Fruit fly (Drosophila melanogaster): ENCODE measurements around the gene nmd.

The nmd gene

DNA sequence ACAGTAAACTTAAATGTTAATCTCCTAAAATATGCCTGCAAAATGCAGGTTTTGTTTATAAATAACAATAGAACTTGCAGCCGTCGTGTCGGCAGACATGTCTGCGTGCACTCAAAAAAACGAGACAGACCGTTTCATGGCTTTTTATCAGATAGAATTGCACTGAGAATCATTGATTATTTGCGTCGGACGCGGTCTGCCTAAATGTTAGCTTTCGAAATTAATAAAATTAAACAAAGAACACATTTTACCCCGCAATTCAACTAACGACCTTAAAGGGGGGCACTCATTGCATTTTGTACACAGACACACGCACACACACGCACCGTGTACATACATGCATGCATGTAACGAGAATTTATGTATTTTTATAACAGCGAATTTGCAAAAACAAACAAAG, 26.9 kb downstream of the nmd start (continued):
- TF ChIP-seq CG2889 (GFP tag; IDR thresholded peaks at IDR 0.05): no peak
- no peak for TF ChIP-seq CG1024 (GFP tag; IDR thresholded peaks at IDR 0.05)
- TF ChIP-seq CG2120 (GFP tag; optimal IDR thresholded peaks at IDR 0.05): no peak
- no peak for TF ChIP-seq Hey (tag; optimal IDR thresholded peaks at IDR 0.05)
- no peak for TF ChIP-seq CG2116 (GFP tag; optimal IDR thresholded peaks at IDR 0.05)
- TF ChIP-seq CG3407 (GFP tag; optimal IDR thresholded peaks at IDR 0.05): peak; percentile 18
- TF ChIP-seq CG6175 (GFP tag; IDR thresholded peaks at IDR 0.05): no peak
- TF ChIP-seq bbx (GFP tag; IDR thresholded peaks at IDR 0.05; ENCODE audit: partially characterized antibody): no peak
- TF ChIP-seq sim (GFP tag; IDR thresholded peaks at IDR 0.05): peak; percentile 43; the same call in 1 of the 2 replicates
- peak; percentile 23 for TF ChIP-seq Camta (GFP tag; optimal IDR thresholded peaks at IDR 0.05)
- TF ChIP-seq hkb (optimal IDR thresholded peaks at IDR 0.05): no peak
- no peak for TF ChIP-seq hkb (GFP tag; IDR thresholded peaks at IDR 0.05)
- peak; percentile 39 for TF ChIP-seq Xbp1 (GFP tag; optimal IDR thresholded peaks at IDR 0.05)
- TF ChIP-seq CG33557 (GFP tag; optimal IDR thresholded peaks at IDR 0.05): no peak
- no peak for TF ChIP-seq CHES-1-like (GFP tag; optimal IDR thresholded peaks at IDR 0.05)
- TF ChIP-seq CG7963 (GFP tag; IDR thresholded peaks at IDR 0.05; ENCODE audit: partially characterized antibody): no peak
- TF ChIP-seq HLHmδ (GFP tag; optimal IDR thresholded peaks at IDR 0.05): no peak
- TF ChIP-seq CG12104 (GFP tag; optimal IDR thresholded peaks at IDR 0.05): no peak
- peak; percentile 20 for TF ChIP-seq CG18262 (tag; optimal IDR thresholded peaks at IDR 0.05)
- TF ChIP-seq CG1233 (GFP tag; optimal IDR thresholded peaks at IDR 0.05): no peak
- TF ChIP-seq CG30403 (GFP tag; optimal IDR thresholded peaks at IDR 0.05): peak; percentile 31
- TF ChIP-seq slbo (GFP tag; IDR thresholded peaks at IDR 0.05): no peak
- TF ChIP-seq Doc3 (GFP tag; IDR thresholded peaks at IDR 0.05; ENCODE audit: partially characterized antibody): no peak
- TF ChIP-seq Ssrp (tag; optimal IDR thresholded peaks at IDR 0.05): no peak
- TF ChIP-seq CG12391 (tag; optimal IDR thresholded peaks at IDR 0.05): no peak
- no peak for TF ChIP-seq cwo (GFP tag; optimal IDR thresholded peaks at IDR 0.05)
- TF ChIP-seq CG11085 (GFP tag; IDR thresholded peaks at IDR 0.05): no peak
- TF ChIP-seq dm (GFP tag; optimal IDR thresholded peaks at IDR 0.05): peak; percentile 5
- no peak for TF ChIP-seq crc (GFP tag; optimal IDR thresholded peaks at IDR 0.05)
- peak; percentile 11 for TF ChIP-seq CG7987 (GFP tag; optimal IDR thresholded peaks at IDR 0.05)
- no peak for TF ChIP-seq Adf1 (GFP tag; IDR thresholded peaks at IDR 0.05)
- no peak for TF ChIP-seq CG11398 (GFP tag; optimal IDR thresholded peaks at IDR 0.05)
- TF ChIP-seq dati (GFP tag; IDR thresholded peaks at IDR 0.05): 0 out of 2 replicates have a peak, but pooled peaks have one; percentile 8
- TF ChIP-seq ham (GFP tag; IDR thresholded peaks at IDR 0.05): no peak
- no peak for TF ChIP-seq Bdp1 (GFP tag; optimal IDR thresholded peaks at IDR 0.05)
- TF ChIP-seq CG13624 (GFP tag; optimal IDR thresholded peaks at IDR 0.05): peak; percentile 33
- no peak for TF ChIP-seq stwl (tag; optimal IDR thresholded peaks at IDR 0.05)
- TF ChIP-seq lmd (GFP tag; IDR thresholded peaks at IDR 0.05): no peak
- no peak for TF ChIP-seq lov (optimal IDR thresholded peaks at IDR 0.05)
- TF ChIP-seq lov (GFP tag; IDR thresholded peaks at IDR 0.05): 0 out of 3 replicates have a peak, but pooled peaks have one; percentile 21
- no peak for TF ChIP-seq bcd (GFP tag; optimal IDR thresholded peaks at IDR 0.05)
- TF ChIP-seq tgo (GFP tag; IDR thresholded peaks at IDR 0.05): no peak
- no peak for TF ChIP-seq CG32772 (GFP tag; IDR thresholded peaks at IDR 0.05)
- TF ChIP-seq Fer1 (GFP tag; optimal IDR thresholded peaks at IDR 0.05): no peak
- no peak for TF ChIP-seq CG13123 (GFP tag; optimal IDR thresholded peaks at IDR 0.05)
- no peak for TF ChIP-seq CG3995 (GFP tag; optimal IDR thresholded peaks at IDR 0.05)
- no peak for TF ChIP-seq pros (GFP tag; optimal IDR thresholded peaks at IDR 0.05)
- no peak for TF ChIP-seq ab (GFP tag; optimal IDR thresholded peaks at IDR 0.05)
- peak; percentile 12 for TF ChIP-seq sima (GFP tag; optimal IDR thresholded peaks at IDR 0.05)
- no peak for TF ChIP-seq wdn (GFP tag; IDR thresholded peaks at IDR 0.05)
- TF ChIP-seq CG13894 (tag; optimal IDR thresholded peaks at IDR 0.05): no peak
- TF ChIP-seq D19B (GFP tag; optimal IDR thresholded peaks at IDR 0.05): no peak
- TF ChIP-seq psq (GFP tag; optimal IDR thresholded peaks at IDR 0.05): no peak
